Fruit fly (Drosophila melanogaster): ENCODE data around the gene tefu.
A peak's percentile ranks its signal among the peaks of the same experiment; 100 is the strongest.

The tefu gene

DNA sequence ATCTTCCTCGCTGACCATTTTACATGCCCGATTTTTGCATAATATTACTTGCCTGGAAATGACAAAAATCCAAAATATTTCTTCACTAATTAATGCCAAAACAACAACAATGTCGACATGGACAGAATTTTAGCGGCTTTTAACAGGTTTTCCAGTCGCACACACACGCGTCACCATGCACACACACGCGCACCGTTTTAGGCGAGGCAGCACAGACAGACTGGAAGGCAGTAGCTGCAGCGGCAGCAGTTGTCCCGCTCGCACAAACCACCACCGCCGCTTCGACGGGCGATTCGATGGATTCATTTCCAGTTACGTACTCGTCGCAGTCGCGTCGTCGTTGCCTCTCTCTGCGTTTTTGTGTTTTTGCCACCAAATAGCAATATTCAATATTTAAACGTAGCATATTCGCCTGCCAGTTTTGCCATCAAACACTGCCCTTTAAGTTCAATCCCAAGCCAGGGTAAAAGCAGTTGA is 48.6 kb upstream of the tefu start, which contains the start of gene CG45218 (continued):
- TF ChIP-seq ham (GFP tag; IDR thresholded peaks at IDR 0.05), result no peak
- peak; percentile 64 for TF ChIP-seq CG8478 (optimal IDR thresholded peaks at IDR 0.05)
- TF ChIP-seq nom (GFP tag; optimal IDR thresholded peaks at IDR 0.05), result no peak
- TF ChIP-seq Nf-YB (GFP tag; optimal IDR thresholded peaks at IDR 0.05), result peak; percentile 23
- no peak for TF ChIP-seq Lim3 (GFP tag; IDR thresholded peaks at IDR 0.05)
- TF ChIP-seq cwo (GFP tag; optimal IDR thresholded peaks at IDR 0.05), result no peak
- TF ChIP-seq crol (GFP tag; IDR thresholded peaks at IDR 0.05), result no peak
- no peak for TF ChIP-seq sima (GFP tag; optimal IDR thresholded peaks at IDR 0.05)
- no peak for TF ChIP-seq HLH4C (GFP tag; IDR thresholded peaks at IDR 0.05; ENCODE audit: partially characterized antibody)
- TF ChIP-seq dati (GFP tag; IDR thresholded peaks at IDR 0.05), result no peak
- TF ChIP-seq lbe (GFP tag; optimal IDR thresholded peaks at IDR 0.05), result no peak
- no peak for TF ChIP-seq Ssrp (tag; optimal IDR thresholded peaks at IDR 0.05)
- TF ChIP-seq Hr51 (GFP tag; optimal IDR thresholded peaks at IDR 0.05), result no peak
- no peak for TF ChIP-seq chinmo (GFP tag; IDR thresholded peaks at IDR 0.05; ENCODE audit: partially characterized antibody)
- no peak for TF ChIP-seq CG1233 (GFP tag; optimal IDR thresholded peaks at IDR 0.05)
- no peak for TF ChIP-seq gsb-n (tag; optimal IDR thresholded peaks at IDR 0.05)
- TF ChIP-seq pnt (GFP tag; optimal IDR thresholded peaks at IDR 0.05), result no peak
- no peak for TF ChIP-seq Vsx1 (GFP tag; optimal IDR thresholded peaks at IDR 0.05)
- TF ChIP-seq Xrp1 (GFP tag; IDR thresholded peaks at IDR 0.05), result no peak
- TF ChIP-seq CG15479 (GFP tag; optimal IDR thresholded peaks at IDR 0.05), result peak; percentile 44
- TF ChIP-seq D19B (GFP tag; optimal IDR thresholded peaks at IDR 0.05), result no peak
- no peak for TF ChIP-seq Dref (GFP tag; IDR thresholded peaks at IDR 0.05)
- TF ChIP-seq gce (GFP tag; IDR thresholded peaks at IDR 0.05), result no peak
- TF ChIP-seq CG1832 (GFP tag; optimal IDR thresholded peaks at IDR 0.05), result peak; percentile 90
- no peak for TF ChIP-seq slp2 (GFP tag; optimal IDR thresholded peaks at IDR 0.05)
- no peak for TF ChIP-seq fd96Cb (tag; optimal IDR thresholded peaks at IDR 0.05)
- no peak for TF ChIP-seq dpn (GFP tag; optimal IDR thresholded peaks at IDR 0.05)
- no peak for TF ChIP-seq sr (GFP tag; IDR thresholded peaks at IDR 0.05)
- TF ChIP-seq Max (GFP tag; optimal IDR thresholded peaks at IDR 0.05), result no peak
- TF ChIP-seq fd102C (GFP tag; optimal IDR thresholded peaks at IDR 0.05), result no peak
- TF ChIP-seq CG4360 (GFP tag; IDR thresholded peaks at IDR 0.05), result no peak
- no peak for TF ChIP-seq CG3995 (GFP tag; optimal IDR thresholded peaks at IDR 0.05)
- TF ChIP-seq sim (GFP tag; IDR thresholded peaks at IDR 0.05), result no peak
- no peak for TF ChIP-seq maf-S (GFP tag; optimal IDR thresholded peaks at IDR 0.05)
- no peak for TF ChIP-seq MBD-R2 (GFP tag; IDR thresholded peaks at IDR 0.05)
- no peak for TF ChIP-seq Adf1 (GFP tag; IDR thresholded peaks at IDR 0.05)
- TF ChIP-seq CG2120 (GFP tag; optimal IDR thresholded peaks at IDR 0.05), result no peak
- peak; percentile 4 for TF ChIP-seq sug (tag; optimal IDR thresholded peaks at IDR 0.05)
- no peak for TF ChIP-seq Lpt (GFP tag; optimal IDR thresholded peaks at IDR 0.05)
- TF ChIP-seq CG2889 (GFP tag; IDR thresholded peaks at IDR 0.05), result no peak
- no peak for TF ChIP-seq crc (GFP tag; optimal IDR thresholded peaks at IDR 0.05)
- TF ChIP-seq Camta (GFP tag; optimal IDR thresholded peaks at IDR 0.05), result no peak
- no peak for TF ChIP-seq GATAe (GFP tag; conservative IDR thresholded peaks at IDR 0.05)
- TF ChIP-seq CG17612 (GFP tag; IDR thresholded peaks at IDR 0.05), result no peak
- TF ChIP-seq Meics (GFP tag; optimal IDR thresholded peaks at IDR 0.05), result no peak
- no peak for TF ChIP-seq CG12744 (GFP tag; optimal IDR thresholded peaks at IDR 0.05)
- TF ChIP-seq CG3281 (GFP tag; optimal IDR thresholded peaks at IDR 0.05), result peak; percentile 4
- no peak for TF ChIP-seq CG6175 (GFP tag; IDR thresholded peaks at IDR 0.05)
- no peak for TF ChIP-seq H2.0 (GFP tag; IDR thresholded peaks at IDR 0.05)
- TF ChIP-seq Bdp1 (GFP tag; optimal IDR thresholded peaks at IDR 0.05), result no peak
- no peak for TF ChIP-seq Atf-2 (GFP tag; optimal IDR thresholded peaks at IDR 0.05)
- peak; percentile 54 for TF ChIP-seq CG18599 (GFP tag; optimal IDR thresholded peaks at IDR 0.05)
- no peak for TF ChIP-seq CG43689 (GFP tag; IDR thresholded peaks at IDR 0.05)

Measured in whole organism, embryonic.